Worm (Caenorhabditis elegans) whole organism, L1 larva: Measurements from ENCODE around the gene T13C2.3.

ENCODE experiments used
- ama-1 ChIP-seq: fragments of 150-350 bp; optimal IDR thresholded peaks from 2 replicates; lab custom pipeline; 2014
- ceh-8 ChIP-seq: fragments of 200-800 bp; sonication (Bioruptor generic); optimal IDR thresholded peaks from 2 replicates; lab custom pipeline; 2018; ENCODE audit warnings: mild to moderate bottlenecking, missing genetic modification characterization, moderate library complexity, missing compliant biosample characterization
- ceh-82 ChIP-seq, 3 experiments: fragments of 150-350 bp in 1 of 3; sonication (generic microtip) in 2 of 3; optimal IDR thresholded peaks; 2 replicates each; lab custom pipeline; 2014 to 2017; ENCODE audit warnings: missing biosample characterization in 3 of 3, missing genetic modification characterization in 3 of 3
- egl-27 ChIP-seq, 2 experiments: fragments of 150-350 bp in 1 of 2; sonication (generic microtip); optimal IDR thresholded peaks; 3 replicates each; lab custom pipeline; 2017 to 2018; ENCODE audit warnings: missing biosample characterization in 2 of 2, missing genetic modification characterization in 2 of 2, missing genetic modification reagents in 2 of 2
- elt-2 ChIP-seq: sonication (generic microtip); optimal IDR thresholded peaks from 2 replicates; lab custom pipeline; 2016; ENCODE audit warnings: missing genetic modification characterization, mild to moderate bottlenecking, inconsistent platforms, missing compliant biosample characterization, missing genetic modification reagents
- elt-3 ChIP-seq, 6 experiments: fragments of 150-350 bp in 1 of 6; sonication (generic microtip); optimal IDR thresholded peaks; 2 replicates each; lab custom pipeline; 2017 to 2018; ENCODE audit warnings: missing biosample characterization in 6 of 6, missing genetic modification characterization in 6 of 6, inconsistent platforms in 1 of 6
- fkh-8 ChIP-seq: sonication (generic microtip); optimal IDR thresholded peaks from 2 replicates; lab custom pipeline; 2016; ENCODE audit warnings: mild to moderate bottlenecking, missing genetic modification characterization, missing compliant biosample characterization
- isw-1 ChIP-seq: fragments of 200-800 bp; sonication (Bioruptor generic); IDR thresholded peaks from 2 replicates; pipeline ENCODE4 v1.3.6; 2022; ENCODE audit warnings: missing genetic modification characterization, missing compliant biosample characterization
- lin-39 ChIP-seq: fragments of 150-350 bp; optimal IDR thresholded peaks from 2 replicates; lab custom pipeline; 2014; ENCODE audit warnings: missing biosample characterization, missing genetic modification reagents, missing genetic modification characterization
- nhr-28 ChIP-seq: fragments of 150-350 bp; optimal IDR thresholded peaks from 2 replicates; lab custom pipeline; 2014; ENCODE audit warnings: missing biosample characterization, missing genetic modification characterization
- skn-1 ChIP-seq: fragments of 150-350 bp; optimal IDR thresholded peaks from 2 replicates; lab custom pipeline; 2014; ENCODE audit warnings: missing biosample characterization, missing genetic modification characterization
- sptf-1 ChIP-seq: fragments of 150-350 bp; optimal IDR thresholded peaks from 2 replicates; lab custom pipeline; 2014; ENCODE audit warnings: missing biosample characterization, missing genetic modification characterization
- sup-37 ChIP-seq: fragments of 200-800 bp; sonication (Bioruptor generic); optimal IDR thresholded peaks from 2 replicates; lab custom pipeline; 2018; ENCODE audit warnings: mild to moderate bottlenecking, missing genetic modification characterization, missing compliant biosample characterization
- tbx-2 ChIP-seq: sonication (generic microtip); optimal IDR thresholded peaks from 2 replicates; lab custom pipeline; 2016; ENCODE audit warnings: missing genetic modification characterization, missing compliant biosample characterization

DNA sequence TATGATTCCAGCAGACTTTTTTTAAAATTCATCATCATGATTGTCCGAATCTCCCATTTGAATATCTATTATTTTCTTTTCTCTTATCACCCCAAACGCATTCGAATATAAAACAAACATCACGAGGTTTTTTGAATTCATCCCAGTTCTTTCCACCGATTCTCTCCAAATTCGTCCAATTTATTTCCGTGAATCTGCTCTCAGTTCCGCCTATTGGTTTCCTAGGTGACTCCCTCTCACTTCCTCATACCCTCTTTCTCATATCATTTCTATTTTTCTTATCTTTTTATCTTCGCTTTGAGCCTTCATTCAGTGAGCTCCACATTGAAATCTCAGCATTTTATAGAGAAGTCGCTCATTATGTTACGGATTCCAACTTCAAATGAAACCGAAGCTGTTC is 9.9 kb upstream of the T13C2.3 start, which contains the start of gene T13C2.7:
- TF ChIP-seq skn-1 (tag; lab: Kevin White, UChicago) (no peak), elt-2 (tag; lab: Kevin White, UChicago) (no peak), fkh-8 (tag; lab: Kevin White, UChicago) (peak; percentile 76), tbx-2 (tag; lab: Kevin White, UChicago) (no peak), sup-37 (GFP tag; lab: Kevin White, UChicago) (no peak), ama-1 (lab: Kevin White, UChicago) (no peak), nhr-28 (tag; lab: Kevin White, UChicago) (no peak), sptf-1 (tag; lab: Kevin White, UChicago) (no peak), egl-27 (tag; optimal IDR thresholded peaks at IDR 0.05; lab: Kevin White, UChicago) (no peak), elt-3 (tag; optimal IDR thresholded peaks at IDR 0.05; lab: Kevin White, UChicago) (no peak), ceh-8 (GFP tag; lab: Kevin White, UChicago) (no peak), ceh-82 (tag; optimal IDR thresholded peaks at IDR 0.05; lab: Kevin White, UChicago) (no peak), isw-1 (GFP tag; lab: Robert Waterston, UW) (no peak), lin-39 (tag; lab: Kevin White, UChicago) (no peak)
